Fruit fly (Drosophila melanogaster) whole organism, embryonic: Measurements from ENCODE around the gene Fum1.

Source experiments
- BEAF-32 ChIP-seq: fragments of 200-800 bp; sonication (Bioruptor generic); optimal IDR thresholded peaks from 3 replicates; lab custom pipeline; 2017; ENCODE audit warnings: missing biosample characterization, missing genetic modification characterization, mild to moderate bottlenecking, moderate library complexity, missing genetic modification reagents
- CG10565 ChIP-seq: fragments of 200-800 bp; sonication (Bioruptor generic); optimal IDR thresholded peaks from 3 replicates; lab custom pipeline; 2016; ENCODE audit warnings: missing biosample characterization, mild to moderate bottlenecking, missing genetic modification characterization
- CG12299 ChIP-seq: fragments of 200-800 bp; sonication (Bioruptor generic); optimal IDR thresholded peaks from 2 replicates; lab custom pipeline; 2018; ENCODE audit warnings: missing biosample characterization, mild to moderate bottlenecking, missing genetic modification characterization
- CG13424 ChIP-seq: fragments of 200-800 bp; sonication (Bioruptor generic); optimal IDR thresholded peaks from 2 replicates; lab custom pipeline; 2019; ENCODE audit warnings: missing biosample characterization, mild to moderate bottlenecking, missing genetic modification characterization, moderate library complexity
- CG13624 ChIP-seq: fragments of 200-800 bp; sonication (Bioruptor generic); optimal IDR thresholded peaks from 2 replicates; lab custom pipeline; 2016; ENCODE audit warnings: missing biosample characterization, missing genetic modification characterization
- CG16863 ChIP-seq: fragments of 200-800 bp; sonication (Bioruptor generic); optimal IDR thresholded peaks from 3 replicates; lab custom pipeline; 2016; ENCODE audit warnings: missing biosample characterization, missing genetic modification characterization
- CG1792 ChIP-seq: fragments of 200-800 bp; sonication (Bioruptor generic); optimal IDR thresholded peaks from 2 replicates; lab custom pipeline; 2016; ENCODE audit warnings: missing biosample characterization, missing genetic modification characterization
- CG30020 ChIP-seq: fragments of 200-800 bp; optimal IDR thresholded peaks from 2 replicates; lab custom pipeline; 2019; ENCODE audit warnings: missing biosample characterization, mild to moderate bottlenecking, missing genetic modification characterization, moderate library complexity
- CG31441 ChIP-seq: fragments of 200-800 bp; sonication (Bioruptor generic); IDR thresholded peaks from 2 replicates; pipeline ENCODE4 v1.3.6; 2022; ENCODE audit warnings: missing biosample characterization, missing genetic modification characterization
- CG34376 ChIP-seq: fragments of 200-800 bp; sonication (Bioruptor generic); optimal IDR thresholded peaks from 2 replicates; lab custom pipeline; 2018; ENCODE audit warnings: missing biosample characterization, mild to moderate bottlenecking, missing genetic modification characterization
- CG3995 ChIP-seq: fragments of 200-800 bp; sonication (Bioruptor generic); optimal IDR thresholded peaks from 3 replicates; lab custom pipeline; 2016; ENCODE audit warnings: missing biosample characterization, missing genetic modification characterization
- CG4707 ChIP-seq: fragments of 200-800 bp; sonication (Bioruptor generic); optimal IDR thresholded peaks from 2 replicates; lab custom pipeline; 2018; ENCODE audit warnings: missing biosample characterization, mild to moderate bottlenecking, missing genetic modification characterization, moderate library complexity
- CG5245 ChIP-seq: fragments of 200-800 bp; sonication (Bioruptor generic); optimal IDR thresholded peaks from 3 replicates; lab custom pipeline; 2016; ENCODE audit warnings: missing biosample characterization, missing genetic modification characterization
- CG8281 ChIP-seq: fragments of 200-800 bp; sonication (Bioruptor generic); optimal IDR thresholded peaks from 2 replicates; lab custom pipeline; 2018; ENCODE audit warnings: missing biosample characterization, mild to moderate bottlenecking, missing genetic modification characterization, moderate library complexity
- CG8478 ChIP-seq: fragments of >200 bp; optimal IDR thresholded peaks from 2 replicates; lab custom pipeline; 2018
- CG8944 ChIP-seq: fragments of 200-800 bp; sonication (Bioruptor generic); optimal IDR thresholded peaks from 3 replicates; lab custom pipeline; 2016; ENCODE audit warnings: missing biosample characterization, missing genetic modification characterization
- Dll ChIP-seq: fragments of 200-800 bp; sonication (Bioruptor generic); IDR thresholded peaks from 4 replicates; pipeline ENCODE4 v1.3.6; 2022; ENCODE audit warnings: missing biosample characterization, missing genetic modification characterization; ENCODE audit not compliant: partially characterized antibody
- Doc2 ChIP-seq: fragments of 200-800 bp; sonication (Bioruptor generic); IDR thresholded peaks from 2 replicates; pipeline ENCODE4 v1.3.6; 2022; ENCODE audit warnings: missing biosample characterization, missing genetic modification characterization
- Doc3 ChIP-seq: fragments of 200-800 bp; sonication (Bioruptor generic); IDR thresholded peaks from 3 replicates; pipeline ENCODE4 v1.3.6; 2022; ENCODE audit warnings: missing biosample characterization, missing genetic modification characterization; ENCODE audit not compliant: partially characterized antibody
- Ets97D ChIP-seq: fragments of 200-800 bp; sonication (Bioruptor generic); optimal IDR thresholded peaks from 3 replicates; lab custom pipeline; 2016; ENCODE audit warnings: missing biosample characterization, missing genetic modification characterization
- GATAe ChIP-seq: fragments of 200-800 bp; sonication (Bioruptor generic); conservative IDR thresholded peaks from 2 replicates; pipeline ENCODE4 v1.3.6; 2022; ENCODE audit warnings: missing biosample characterization, missing genetic modification characterization
- Gsc ChIP-seq: fragments of 200-800 bp; sonication (Bioruptor generic); IDR thresholded peaks from 2 replicates; pipeline ENCODE4 v1.3.6; 2022; ENCODE audit warnings: missing biosample characterization, missing genetic modification characterization
- Gug ChIP-seq: fragments of 200-800 bp; sonication (Bioruptor generic); IDR thresholded peaks from 4 replicates; pipeline ENCODE4 v1.3.6; 2022; ENCODE audit warnings: missing biosample characterization, missing genetic modification characterization
- HLH4C ChIP-seq: fragments of 200-800 bp; sonication (Bioruptor generic); IDR thresholded peaks from 3 replicates; pipeline ENCODE4 v1.3.6; 2022; ENCODE audit warnings: missing biosample characterization, missing genetic modification characterization; ENCODE audit not compliant: partially characterized antibody
- Hey ChIP-seq: fragments of 200-800 bp; sonication (Bioruptor generic); optimal IDR thresholded peaks from 3 replicates; lab custom pipeline; 2018; ENCODE audit warnings: missing biosample characterization, mild to moderate bottlenecking, missing genetic modification characterization
- Mrtf ChIP-seq: fragments of 200-800 bp; sonication (Bioruptor generic); IDR thresholded peaks from 3 replicates; pipeline ENCODE4 v1.3.6; 2022; ENCODE audit warnings: missing biosample characterization, missing genetic modification characterization
- Sry-β ChIP-seq: fragments of 200-800 bp; sonication (Bioruptor generic); optimal IDR thresholded peaks from 2 replicates; lab custom pipeline; 2018; ENCODE audit warnings: missing biosample characterization, mild to moderate bottlenecking, missing genetic modification characterization, moderate library complexity
- Sry-δ ChIP-seq: fragments of 200-800 bp; sonication (Bioruptor generic); optimal IDR thresholded peaks from 2 replicates; lab custom pipeline; 2016; ENCODE audit warnings: missing biosample characterization, missing genetic modification characterization
- Trl ChIP-seq, 3 experiments: fragments of >200 bp in 2 of 3; fragments of 200-800 bp in 1 of 3; sonication (Bioruptor generic) in 1 of 3; optimal IDR thresholded peaks; 2 replicates in 1 of 3; 3 replicates in 2 of 3; lab custom pipeline; 2016 to 2017; ENCODE audit warnings: missing biosample characterization in 1 of 3, missing genetic modification characterization in 1 of 3
- Usf ChIP-seq: fragments of 200-800 bp; sonication (Bioruptor generic); optimal IDR thresholded peaks from 2 replicates; lab custom pipeline; 2017; ENCODE audit warnings: missing genotype, missing biosample characterization, missing genetic modification characterization
- Xrp1 ChIP-seq: fragments of 200-800 bp; sonication (Bioruptor generic); IDR thresholded peaks from 2 replicates; pipeline ENCODE4 v1.3.6; 2022; ENCODE audit warnings: missing biosample characterization, missing genetic modification characterization
- ap ChIP-seq: fragments of 200-800 bp; sonication (Bioruptor generic); IDR thresholded peaks from 2 replicates; pipeline ENCODE4 v1.3.6; 2022; ENCODE audit warnings: missing biosample characterization, missing genetic modification characterization
- bcd ChIP-seq: fragments of 200-800 bp; sonication (Bioruptor generic); optimal IDR thresholded peaks from 2 replicates; lab custom pipeline; 2017; ENCODE audit warnings: missing biosample characterization, mild to moderate bottlenecking, missing genetic modification characterization
- chif ChIP-seq, 2 experiments: fragments of 200-800 bp; sonication (Bioruptor generic); optimal IDR thresholded peaks; 3 replicates each; lab custom pipeline; 2016; ENCODE audit warnings: missing biosample characterization in 2 of 2, missing genetic modification characterization in 2 of 2
- ci ChIP-seq: fragments of 200-800 bp; sonication (Bioruptor generic); IDR thresholded peaks from 3 replicates; pipeline ENCODE4 v1.3.6; 2022; ENCODE audit warnings: missing biosample characterization, missing genetic modification characterization
- dmrt11E ChIP-seq: fragments of 200-800 bp; sonication (Bioruptor generic); optimal IDR thresholded peaks from 3 replicates; lab custom pipeline; 2018; ENCODE audit warnings: missing biosample characterization, mild to moderate bottlenecking, missing genetic modification characterization, moderate library complexity
- dpn ChIP-seq, 2 experiments: fragments of 200-800 bp; sonication (Bioruptor generic); optimal IDR thresholded peaks; 3 replicates each; lab custom pipeline; 2016; ENCODE audit warnings: missing biosample characterization in 2 of 2, missing genetic modification characterization in 2 of 2
- emc ChIP-seq: fragments of 200-800 bp; sonication (Bioruptor generic); optimal IDR thresholded peaks from 2 replicates; lab custom pipeline; 2016; ENCODE audit warnings: missing biosample characterization, missing genetic modification characterization
- fru ChIP-seq: fragments of >200 bp; optimal IDR thresholded peaks from 2 replicates; lab custom pipeline; 2017
- fu2 ChIP-seq: fragments of 200-800 bp; sonication (Bioruptor generic); optimal IDR thresholded peaks from 2 replicates; lab custom pipeline; 2016; ENCODE audit warnings: missing biosample characterization, missing genetic modification characterization
- gfzf ChIP-seq: fragments of 200-800 bp; sonication (Bioruptor generic); optimal IDR thresholded peaks from 2 replicates; lab custom pipeline; 2016; ENCODE audit warnings: missing biosample characterization, mild to moderate bottlenecking, missing genetic modification characterization, moderate library complexity
- gsb-n ChIP-seq: fragments of 200-800 bp; sonication (Bioruptor generic); optimal IDR thresholded peaks from 3 replicates; lab custom pipeline; 2018; ENCODE audit warnings: missing biosample characterization, mild to moderate bottlenecking, missing genetic modification characterization
- insv ChIP-seq, 2 experiments: fragments of 200-800 bp; sonication (Bioruptor generic); optimal IDR thresholded peaks; 3 replicates each; lab custom pipeline; 2016 to 2018; ENCODE audit warnings: missing biosample characterization in 2 of 2, missing genetic modification characterization in 2 of 2
- lilli ChIP-seq: fragments of 200-800 bp; sonication (Bioruptor generic); optimal IDR thresholded peaks from 3 replicates; lab custom pipeline; 2016; ENCODE audit warnings: missing biosample characterization, missing genetic modification characterization
- nerfin-1 ChIP-seq: fragments of 200-800 bp; sonication (Bioruptor generic); optimal IDR thresholded peaks from 3 replicates; lab custom pipeline; 2019; ENCODE audit warnings: missing biosample characterization, mild to moderate bottlenecking, missing genetic modification characterization, moderate library complexity
- pzg ChIP-seq: fragments of 200-800 bp; sonication (Bioruptor generic); optimal IDR thresholded peaks from 3 replicates; lab custom pipeline; 2018; ENCODE audit warnings: missing biosample characterization, mild to moderate bottlenecking, missing genetic modification characterization, moderate library complexity
- rib ChIP-seq: fragments of 200-800 bp; sonication (Bioruptor generic); IDR thresholded peaks from 2 replicates; pipeline ENCODE4 v1.3.6; 2022; ENCODE audit warnings: missing biosample characterization, missing genetic modification characterization
- sens ChIP-seq: fragments of 200-800 bp; sonication (Bioruptor generic); peaks from one replicate; lab custom pipeline; 2016; ENCODE audit warnings: missing biosample characterization, missing genetic modification characterization
- seq ChIP-seq: fragments of 200-800 bp; sonication (Bioruptor generic); IDR thresholded peaks from 2 replicates; pipeline ENCODE4 v1.3.6; 2022; ENCODE audit warnings: missing biosample characterization, missing genetic modification characterization
- shn ChIP-seq: fragments of 200-800 bp; sonication (Bioruptor generic); optimal IDR thresholded peaks from 3 replicates; lab custom pipeline; 2016; ENCODE audit warnings: missing biosample characterization, missing genetic modification characterization
- slbo ChIP-seq: fragments of 200-800 bp; sonication (Bioruptor generic); IDR thresholded peaks from 2 replicates; pipeline ENCODE4 v1.3.6; 2022; ENCODE audit warnings: missing biosample characterization, missing genetic modification characterization
- yki ChIP-seq: fragments of >200 bp; optimal IDR thresholded peaks from 3 replicates; lab custom pipeline; 2018
- zen2 ChIP-seq: fragments of 200-800 bp; sonication (Bioruptor generic); IDR thresholded peaks from 3 replicates; pipeline ENCODE4 v1.3.6; 2022; ENCODE audit warnings: missing biosample characterization, missing genetic modification characterization; ENCODE audit not compliant: partially characterized antibody

Fum1 gene

dm6 chrX:6719968-6720367, 41.7 kb downstream of the Fum1 start:
- TF ChIP-seq gfzf (GFP tag; lab: Kevin White, UChicago) (no peak), Dll (GFP tag; lab: Robert Waterston, UW) (no peak), Ets97D (GFP tag; lab: Kevin White, UChicago) (no peak), ci (GFP tag; lab: Robert Waterston, UW) (0 out of 3 replicates have a peak, but pooled peaks have one; percentile 16), nerfin-1 (tag; lab: Kevin White, UChicago) (peak; percentile 12), GATAe (GFP tag; lab: Robert Waterston, UW) (no peak), CG4707 (GFP tag; lab: Kevin White, UChicago) (no peak), CG34376 (GFP tag; lab: Kevin White, UChicago) (no peak), ap (GFP tag; lab: Robert Waterston, UW) (no peak), seq (GFP tag; lab: Robert Waterston, UW) (no peak), CG13424 (tag; lab: Kevin White, UChicago) (no peak), Sry-β (GFP tag; lab: Kevin White, UChicago) (no peak), fu2 (no peak), CG3995 (no peak), shn (no peak), gsb-n (tag; lab: Kevin White, UChicago) (no peak), Mrtf (GFP tag; lab: Robert Waterston, UW) (0 out of 3 replicates have a peak, but pooled peaks have one; percentile 11), Hey (tag; lab: Kevin White, UChicago) (no peak), Doc2 (GFP tag; lab: Robert Waterston, UW) (no peak), BEAF-32 (GFP tag; lab: Kevin White, UChicago) (no peak), Gug (GFP tag; lab: Robert Waterston, UW) (no peak), dmrt11E (no peak), insv (GFP tag; optimal IDR thresholded peaks at IDR 0.05; lab: Kevin White, UChicago) (no peak), CG10565 (no peak), CG16863 (GFP tag; lab: Kevin White, UChicago) (no peak), slbo (GFP tag; lab: Robert Waterston, UW) (no peak), CG5245 (no peak), chif (GFP tag; optimal IDR thresholded peaks at IDR 0.05; lab: Kevin White, UChicago) (no peak), HLH4C (no peak), rib (GFP tag; lab: Robert Waterston, UW) (no peak; the same call in 1 of the 2 replicates), CG1792 (GFP tag; lab: Kevin White, UChicago) (no peak), Gsc (no peak), CG8478 (no peak), Usf (no peak), zen2 (GFP tag; lab: Robert Waterston, UW) (no peak), lilli (GFP tag; lab: Kevin White, UChicago) (no peak), Doc3 (GFP tag; lab: Robert Waterston, UW) (no peak), sens (GFP tag; lab: Kevin White, UChicago) (peak; percentile 73), CG31441 (GFP tag; lab: Robert Waterston, UW) (no peak), CG8944 (no peak), fru (lab: Kevin White, UChicago) (no peak), CG12299 (tag; lab: Kevin White, UChicago) (no peak), yki (lab: Kevin White, UChicago) (no peak), CG30020 (no peak), CG13624 (GFP tag; lab: Kevin White, UChicago) (no peak), pzg (GFP tag; lab: Kevin White, UChicago) (no peak), dpn (GFP tag; optimal IDR thresholded peaks at IDR 0.05; lab: Kevin White, UChicago) (no peak), emc (GFP tag; lab: Kevin White, UChicago) (no peak), CG8281 (tag; lab: Kevin White, UChicago) (no peak), Trl (optimal IDR thresholded peaks at IDR 0.05; lab: Kevin White, UChicago) (no peak), Trl (GFP tag; optimal IDR thresholded peaks at IDR 0.05; lab: Kevin White, UChicago) (no peak), Xrp1 (GFP tag; lab: Robert Waterston, UW) (0 out of 2 replicates have a peak, but pooled peaks have one; percentile 22), bcd (GFP tag; lab: Kevin White, UChicago) (no peak), Sry-δ (GFP tag; lab: Kevin White, UChicago) (no peak)
